Fruit fly (Drosophila melanogaster) whole organism, embryonic: ENCODE measurements around the gene RpL24-like.

Source experiments
- Aef1 ChIP-seq: fragments of 200-800 bp; sonication (Bioruptor generic); IDR thresholded peaks from 3 replicates; pipeline ENCODE4 v1.3.6; 2022; ENCODE audit warnings: missing biosample characterization, missing genetic modification characterization
- Bdp1 ChIP-seq: fragments of 200-800 bp; sonication (Bioruptor generic); optimal IDR thresholded peaks from 3 replicates; lab custom pipeline; 2016; ENCODE audit warnings: missing biosample characterization, missing genetic modification characterization
- CG10147 ChIP-seq: fragments of 200-800 bp; sonication (Bioruptor generic); optimal IDR thresholded peaks from 2 replicates; lab custom pipeline; 2019; ENCODE audit warnings: missing biosample characterization, mild to moderate bottlenecking, missing genetic modification characterization, moderate library complexity
- CG10209 ChIP-seq: fragments of 200-800 bp; sonication (Bioruptor generic); optimal IDR thresholded peaks from 3 replicates; lab custom pipeline; 2017; ENCODE audit warnings: missing biosample characterization, mild to moderate bottlenecking, missing genetic modification characterization, missing genetic modification reagents
- CG10366 ChIP-seq: fragments of 200-800 bp; sonication (Bioruptor generic); IDR thresholded peaks from 2 replicates; pipeline ENCODE4 v1.3.6; 2022; ENCODE audit warnings: missing biosample characterization, missing genetic modification characterization
- CG11247 ChIP-seq: fragments of 200-800 bp; sonication (Bioruptor generic); IDR thresholded peaks from 2 replicates; pipeline ENCODE4 v1.3.6; 2022; ENCODE audit warnings: missing biosample characterization, missing genetic modification characterization
- CG11560 ChIP-seq: fragments of 200-800 bp; sonication (Bioruptor generic); IDR thresholded peaks from 3 replicates; pipeline ENCODE4 v1.3.6; 2022; ENCODE audit warnings: missing biosample characterization, missing genetic modification characterization
- CG11695 ChIP-seq: fragments of 200-800 bp; sonication (Bioruptor generic); IDR thresholded peaks from 3 replicates; pipeline ENCODE4 v1.3.6; 2022; ENCODE audit warnings: missing biosample characterization, missing genetic modification characterization
- CG11723 ChIP-seq: fragments of 200-800 bp; sonication (Bioruptor generic); optimal IDR thresholded peaks from 2 replicates; lab custom pipeline; 2017; ENCODE audit warnings: missing biosample characterization, mild to moderate bottlenecking, missing genetic modification characterization
- CG14710 ChIP-seq: fragments of 200-800 bp; sonication (Bioruptor generic); optimal IDR thresholded peaks from 3 replicates; lab custom pipeline; 2019; ENCODE audit warnings: missing biosample characterization, mild to moderate bottlenecking, missing genetic modification characterization, moderate library complexity
- CG15601 ChIP-seq: fragments of 200-800 bp; sonication (Bioruptor generic); optimal IDR thresholded peaks from 3 replicates; lab custom pipeline; 2019; ENCODE audit warnings: missing biosample characterization, mild to moderate bottlenecking, missing genetic modification characterization, moderate library complexity
- CG15696 ChIP-seq: fragments of 200-800 bp; sonication (Bioruptor generic); optimal IDR thresholded peaks from 2 replicates; lab custom pipeline; 2019; ENCODE audit warnings: missing biosample characterization, mild to moderate bottlenecking, missing genetic modification characterization, moderate library complexity
- CG16863 ChIP-seq: fragments of 200-800 bp; sonication (Bioruptor generic); optimal IDR thresholded peaks from 3 replicates; lab custom pipeline; 2016; ENCODE audit warnings: missing biosample characterization, missing genetic modification characterization
- CG17359 ChIP-seq: fragments of 200-800 bp; sonication (Bioruptor generic); optimal IDR thresholded peaks from 3 replicates; lab custom pipeline; 2018; ENCODE audit warnings: missing biosample characterization, mild to moderate bottlenecking, missing genetic modification characterization, moderate library complexity
- CG4360 ChIP-seq: fragments of 200-800 bp; sonication (Bioruptor generic); IDR thresholded peaks from 2 replicates; pipeline ENCODE4 v1.3.6; 2022; ENCODE audit warnings: missing biosample characterization, missing genetic modification characterization
- CG4617 ChIP-seq: fragments of 200-800 bp; sonication (Bioruptor generic); optimal IDR thresholded peaks from 3 replicates; lab custom pipeline; 2016; ENCODE audit warnings: missing biosample characterization, missing genetic modification characterization, borderline replicate concordance
- CG5953 ChIP-seq: fragments of 200-800 bp; sonication (Bioruptor generic); IDR thresholded peaks from 2 replicates; pipeline ENCODE4 v1.3.6; 2022; ENCODE audit warnings: missing biosample characterization, missing genetic modification characterization
- CTCF ChIP-seq: fragments of 200-800 bp; sonication (Bioruptor generic); optimal IDR thresholded peaks from 2 replicates; lab custom pipeline; 2017; ENCODE audit warnings: missing biosample characterization, mild to moderate bottlenecking, missing genetic modification characterization, moderate library complexity
- Doc2 ChIP-seq: fragments of 200-800 bp; sonication (Bioruptor generic); IDR thresholded peaks from 2 replicates; pipeline ENCODE4 v1.3.6; 2022; ENCODE audit warnings: missing biosample characterization, missing genetic modification characterization
- Drgx ChIP-seq: fragments of 200-800 bp; sonication (Bioruptor generic); IDR thresholded peaks from 2 replicates; pipeline ENCODE4 v1.3.6; 2022; ENCODE audit warnings: missing biosample characterization, missing genetic modification characterization
- Eip74EF ChIP-seq, 2 experiments: fragments of 200-800 bp in 1 of 2; fragments of >200 bp in 1 of 2; sonication (Bioruptor generic) in 1 of 2; optimal IDR thresholded peaks; 2 replicates each; lab custom pipeline; 2017 to 2019; ENCODE audit warnings: missing biosample characterization in 2 of 2, missing genetic modification characterization in 2 of 2, mild to moderate bottlenecking in 1 of 2, moderate library complexity in 1 of 2
- Hr51 ChIP-seq, 2 experiments: fragments of 200-800 bp; sonication (Bioruptor generic); optimal IDR thresholded peaks; 2 replicates in 1 of 2; 3 replicates in 1 of 2; lab custom pipeline; 2016 to 2018; ENCODE audit warnings: missing biosample characterization in 2 of 2, missing genetic modification characterization in 2 of 2, mild to moderate bottlenecking in 1 of 2, moderate library complexity in 1 of 2
- Meics ChIP-seq: fragments of 200-800 bp; sonication (Bioruptor generic); optimal IDR thresholded peaks from 2 replicates; lab custom pipeline; 2017; ENCODE audit warnings: missing biosample characterization, mild to moderate bottlenecking, missing genetic modification characterization
- NC2α ChIP-seq: fragments of 200-800 bp; sonication (Bioruptor generic); optimal IDR thresholded peaks from 2 replicates; lab custom pipeline; 2016; ENCODE audit warnings: missing biosample characterization, missing genetic modification characterization
- NFAT ChIP-seq: fragments of 200-800 bp; sonication (Bioruptor generic); IDR thresholded peaks from 2 replicates; pipeline ENCODE4 v1.3.6; 2022; ENCODE audit warnings: missing biosample characterization, missing genetic modification characterization
- NfI ChIP-seq: fragments of 200-800 bp; sonication (Bioruptor generic); optimal IDR thresholded peaks from 3 replicates; lab custom pipeline; 2018; ENCODE audit warnings: missing biosample characterization, mild to moderate bottlenecking, missing genetic modification characterization, moderate library complexity
- Rfx ChIP-seq: fragments of 200-800 bp; sonication (Bioruptor generic); IDR thresholded peaks from 2 replicates; pipeline ENCODE4 v1.3.6; 2022; ENCODE audit warnings: missing biosample characterization, missing genetic modification characterization
- Stat92E ChIP-seq, 3 experiments: fragments of >200 bp in 2 of 3; fragments of 200-800 bp in 1 of 3; sonication (Bioruptor generic) in 1 of 3; optimal IDR thresholded peaks; 2 replicates each; lab custom pipeline; 2017 to 2019; ENCODE audit warnings: missing biosample characterization in 3 of 3, missing genetic modification characterization in 3 of 3, mild to moderate bottlenecking in 1 of 3, moderate library complexity in 1 of 3
- TFAM ChIP-seq: fragments of 200-800 bp; sonication (Bioruptor generic); optimal IDR thresholded peaks from 2 replicates; lab custom pipeline; 2017; ENCODE audit warnings: missing biosample characterization, missing genetic modification characterization, inconsistent platforms
- ab ChIP-seq: fragments of 200-800 bp; sonication (Bioruptor generic); optimal IDR thresholded peaks from 2 replicates; lab custom pipeline; 2016; ENCODE audit warnings: missing biosample characterization, missing genetic modification characterization
- ash1 ChIP-seq: fragments of 200-800 bp; sonication (Bioruptor generic); optimal IDR thresholded peaks from 2 replicates; lab custom pipeline; 2018; ENCODE audit warnings: missing biosample characterization, mild to moderate bottlenecking, missing genetic modification characterization
- bbx ChIP-seq: fragments of 200-800 bp; sonication (Bioruptor generic); IDR thresholded peaks from 2 replicates; pipeline ENCODE4 v1.3.6; 2022; ENCODE audit warnings: missing biosample characterization, missing genetic modification characterization; ENCODE audit not compliant: partially characterized antibody
- cg ChIP-seq: fragments of 200-800 bp; sonication (Bioruptor generic); optimal IDR thresholded peaks from 3 replicates; lab custom pipeline; 2019; ENCODE audit warnings: missing biosample characterization, mild to moderate bottlenecking, missing genetic modification characterization, moderate library complexity
- chinmo ChIP-seq: fragments of 200-800 bp; sonication (Bioruptor generic); IDR thresholded peaks from 4 replicates; pipeline ENCODE4 v1.3.6; 2022; ENCODE audit warnings: missing biosample characterization, missing genetic modification characterization; ENCODE audit not compliant: partially characterized antibody
- chm ChIP-seq: fragments of 200-800 bp; sonication (Bioruptor generic); IDR thresholded peaks from 2 replicates; pipeline ENCODE4 v1.3.6; 2022; ENCODE audit warnings: missing biosample characterization, missing genetic modification characterization
- crol ChIP-seq: fragments of 200-800 bp; sonication (Bioruptor generic); IDR thresholded peaks from 2 replicates; pipeline ENCODE4 v1.3.6; 2022; ENCODE audit warnings: missing biosample characterization, missing genetic modification characterization
- danr ChIP-seq: fragments of 200-800 bp; sonication (Bioruptor generic); IDR thresholded peaks from 2 replicates; pipeline ENCODE4 v1.3.6; 2022; ENCODE audit warnings: missing biosample characterization, missing genetic modification characterization
- dm ChIP-seq: fragments of 200-800 bp; sonication (Bioruptor generic); optimal IDR thresholded peaks from 3 replicates; lab custom pipeline; 2016; ENCODE audit warnings: missing biosample characterization, missing genetic modification characterization
- emc ChIP-seq: fragments of 200-800 bp; sonication (Bioruptor generic); optimal IDR thresholded peaks from 2 replicates; lab custom pipeline; 2016; ENCODE audit warnings: missing biosample characterization, missing genetic modification characterization
- inv ChIP-seq: fragments of 200-800 bp; sonication (Bioruptor generic); IDR thresholded peaks from 2 replicates; pipeline ENCODE4 v1.3.6; 2022; ENCODE audit warnings: missing biosample characterization, missing genetic modification characterization; ENCODE audit not compliant: partially characterized antibody
- nau ChIP-seq: fragments of 200-800 bp; sonication (Bioruptor generic); optimal IDR thresholded peaks from 3 replicates; lab custom pipeline; 2017; ENCODE audit warnings: missing biosample characterization, mild to moderate bottlenecking, missing genetic modification characterization, missing genetic modification reagents
- nerfin-2 ChIP-seq: fragments of 200-800 bp; sonication (Bioruptor generic); IDR thresholded peaks from 2 replicates; pipeline ENCODE4 v1.3.6; 2022; ENCODE audit warnings: missing biosample characterization, missing genetic modification characterization; ENCODE audit not compliant: partially characterized antibody
- odd ChIP-seq: fragments of 200-800 bp; sonication (Bioruptor generic); optimal IDR thresholded peaks from 2 replicates; lab custom pipeline; 2017; ENCODE audit warnings: missing biosample characterization, mild to moderate bottlenecking, missing genetic modification characterization
- p53 ChIP-seq: fragments of 200-800 bp; sonication (Bioruptor generic); optimal IDR thresholded peaks from 2 replicates; lab custom pipeline; 2016; ENCODE audit warnings: missing biosample characterization, missing genetic modification characterization
- pan ChIP-seq, 4 experiments: fragments of >200 bp in 3 of 4; fragments of 200-800 bp in 1 of 4; sonication (Bioruptor generic) in 1 of 4; optimal IDR thresholded peaks in 3 of 4; IDR thresholded peaks in 1 of 4; 2 replicates each; pipeline versions ENCODE4 v1.3.6 to Lab custom; 2017 to 2022; ENCODE audit warnings: missing biosample characterization in 2 of 4, missing genetic modification characterization in 2 of 4, mixed read lengths in 1 of 4
- psq ChIP-seq: fragments of 200-800 bp; sonication (Bioruptor generic); optimal IDR thresholded peaks from 2 replicates; lab custom pipeline; 2017; ENCODE audit warnings: missing biosample characterization, missing genetic modification characterization
- pum ChIP-seq: fragments of 200-800 bp; sonication (Bioruptor generic); optimal IDR thresholded peaks from 2 replicates; lab custom pipeline; 2016; ENCODE audit warnings: missing biosample characterization, missing genetic modification characterization
- sr ChIP-seq: fragments of 200-800 bp; sonication (Bioruptor generic); IDR thresholded peaks from 3 replicates; pipeline ENCODE4 v1.3.6; 2022; ENCODE audit warnings: missing biosample characterization, missing genetic modification characterization
- wdn ChIP-seq: fragments of 200-800 bp; sonication (Bioruptor generic); IDR thresholded peaks from 2 replicates; pipeline ENCODE4 v1.3.6; 2022; ENCODE audit warnings: missing biosample characterization, missing genetic modification characterization
- zen2 ChIP-seq: fragments of 200-800 bp; sonication (Bioruptor generic); IDR thresholded peaks from 3 replicates; pipeline ENCODE4 v1.3.6; 2022; ENCODE audit warnings: missing biosample characterization, missing genetic modification characterization; ENCODE audit not compliant: partially characterized antibody

Gene RpL24-like

dm6 chr3R:11392805-11393204, 38.6 kb downstream of the RpL24-like start (continued):
- no peak for TF ChIP-seq Doc2
- TF ChIP-seq p53 (GFP tag; lab: Kevin White, UChicago): peak; percentile 61
- peak; percentile 40; the same call in 1 of the 2 replicates for TF ChIP-seq CG5953 (GFP tag; lab: Robert Waterston, UW)
- TF ChIP-seq TFAM: peak; percentile 52
- no peak for TF ChIP-seq Drgx (GFP tag; lab: Robert Waterston, UW)
- TF ChIP-seq chinmo (GFP tag; lab: Robert Waterston, UW): no peak
- TF ChIP-seq psq (GFP tag; lab: Kevin White, UChicago): no peak
- peak; percentile 81 for TF ChIP-seq NfI (GFP tag; lab: Kevin White, UChicago)
- no peak for TF ChIP-seq CG11247 (GFP tag; lab: Robert Waterston, UW)
- TF ChIP-seq CG14710 (tag; lab: Kevin White, UChicago): peak; percentile 65
- TF ChIP-seq Meics: peak; percentile 60
- peak; percentile 49 for TF ChIP-seq NC2α (GFP tag; lab: Kevin White, UChicago)
- no peak for TF ChIP-seq ash1 (GFP tag; lab: Kevin White, UChicago)
- peak; percentile 72 for TF ChIP-seq CG10209 (GFP tag; lab: Kevin White, UChicago)
- TF ChIP-seq CG11723 (GFP tag; lab: Kevin White, UChicago): peak; percentile 69
- TF ChIP-seq zen2 (GFP tag; lab: Robert Waterston, UW): no peak
- TF ChIP-seq wdn (GFP tag; lab: Robert Waterston, UW): no peak
- TF ChIP-seq Eip74EF (GFP tag; optimal IDR thresholded peaks at IDR 0.05; lab: Kevin White, UChicago): no peak
- TF ChIP-seq CG10147 (GFP tag; lab: Kevin White, UChicago): no peak
- TF ChIP-seq bbx (GFP tag; lab: Robert Waterston, UW): no peak
- TF ChIP-seq dm (GFP tag; lab: Kevin White, UChicago): peak; percentile 50
- no peak for TF ChIP-seq cg
- peak; percentile 26; the same call in 1 of the 2 replicates for TF ChIP-seq NFAT
- TF ChIP-seq Hr51 (GFP tag; optimal IDR thresholded peaks at IDR 0.05; lab: Kevin White, UChicago): peak in 1 of 2 experiments; percentile 33
- no peak for TF ChIP-seq CG11695 (GFP tag; lab: Robert Waterston, UW)
- no peak for TF ChIP-seq nerfin-2
- TF ChIP-seq nau (GFP tag; lab: Kevin White, UChicago): peak; percentile 56
- peak; percentile 59 for TF ChIP-seq odd (GFP tag; lab: Kevin White, UChicago)
- peak; percentile 47 for TF ChIP-seq CTCF (GFP tag; lab: Kevin White, UChicago)
- TF ChIP-seq CG17359: no peak
- no peak for TF ChIP-seq inv (GFP tag; lab: Robert Waterston, UW)
- TF ChIP-seq CG15601 (tag; lab: Kevin White, UChicago): peak; percentile 59
- TF ChIP-seq pan (optimal IDR thresholded peaks at IDR 0.05; lab: Kevin White, UChicago): no peak
- no peak for TF ChIP-seq pan (GFP tag; optimal IDR thresholded peaks at IDR 0.05 in 1 of 2, IDR thresholded peaks at IDR 0.05 in 1 of 2)
- TF ChIP-seq CG15696 (tag; lab: Kevin White, UChicago): peak; percentile 68
- no peak for TF ChIP-seq CG11560
- TF ChIP-seq emc (GFP tag; lab: Kevin White, UChicago): no peak
- no peak for TF ChIP-seq crol (GFP tag; lab: Robert Waterston, UW)
- no peak; the same call in 1 of the 2 replicates for TF ChIP-seq Rfx
- no peak for TF ChIP-seq ab (GFP tag; lab: Kevin White, UChicago)
- peak; percentile 37 for TF ChIP-seq Bdp1 (GFP tag; lab: Kevin White, UChicago)
- TF ChIP-seq danr (GFP tag; lab: Robert Waterston, UW): no peak
- TF ChIP-seq Aef1: 0 out of 3 replicates have a peak, but pooled peaks have one; percentile 33
- TF ChIP-seq CG4360 (GFP tag; lab: Robert Waterston, UW): peak; percentile 34; the same call in 1 of the 2 replicates
- TF ChIP-seq chm (GFP tag; lab: Robert Waterston, UW): peak; percentile 81; the same call in 1 of the 2 replicates
- peak; percentile 17 for TF ChIP-seq CG16863 (GFP tag; lab: Kevin White, UChicago)
- TF ChIP-seq pum: no peak
- TF ChIP-seq CG4617 (GFP tag; lab: Kevin White, UChicago): no peak
- no peak for TF ChIP-seq Stat92E (GFP tag; optimal IDR thresholded peaks at IDR 0.05; lab: Kevin White, UChicago)
- peak; percentile 42 for TF ChIP-seq CG10366 (GFP tag; lab: Robert Waterston, UW)
- no peak; the same call in 2 of the 3 replicates for TF ChIP-seq sr (GFP tag; lab: Robert Waterston, UW)
